Worm (Caenorhabditis elegans) whole organism, dauer: ENCODE measurements around the gene T03F6.6.

Experiments
- unc-62 ChIP-seq: sonication (generic microtip); optimal IDR thresholded peaks from 2 replicates; lab custom pipeline; 2017; ENCODE audit warnings: missing biosample characterization, missing genetic modification reagents, missing genetic modification characterization

Gene T03F6.6

ce11 chrIII:13343562-13344139, 36.4 kb downstream of the T03F6.6 start:
- no peak for TF ChIP-seq unc-62 (GFP tag; lab: Kevin White, UChicago)

- TF ChIP-seq unc-62 (GFP tag; lab: Kevin White, UChicago), result no peak
Observed at ce11 chrIII:13343117-13343516, 37.0 kb downstream of the T03F6.6 start, which contains the start of gene ife-1. Gene ife-1 (plus strand): TSS chrIII:13343417.

ce11 chrIII:13342079-13342734, 37.9 kb downstream of the T03F6.6 start, which contains the start of gene dro-1:
Gene dro-1 (plus strand): TSS chrIII:13342684.
- no peak for TF ChIP-seq unc-62 (GFP tag; lab: Kevin White, UChicago)

ce11 chrIII:13341275-13341626, 38.8 kb downstream of the T03F6.6 start, which contains the start of gene nud-1:
Gene nud-1 (plus strand): TSS chrIII:13341527.
- TF ChIP-seq unc-62 (GFP tag; lab: Kevin White, UChicago), result no peak

DNA sequence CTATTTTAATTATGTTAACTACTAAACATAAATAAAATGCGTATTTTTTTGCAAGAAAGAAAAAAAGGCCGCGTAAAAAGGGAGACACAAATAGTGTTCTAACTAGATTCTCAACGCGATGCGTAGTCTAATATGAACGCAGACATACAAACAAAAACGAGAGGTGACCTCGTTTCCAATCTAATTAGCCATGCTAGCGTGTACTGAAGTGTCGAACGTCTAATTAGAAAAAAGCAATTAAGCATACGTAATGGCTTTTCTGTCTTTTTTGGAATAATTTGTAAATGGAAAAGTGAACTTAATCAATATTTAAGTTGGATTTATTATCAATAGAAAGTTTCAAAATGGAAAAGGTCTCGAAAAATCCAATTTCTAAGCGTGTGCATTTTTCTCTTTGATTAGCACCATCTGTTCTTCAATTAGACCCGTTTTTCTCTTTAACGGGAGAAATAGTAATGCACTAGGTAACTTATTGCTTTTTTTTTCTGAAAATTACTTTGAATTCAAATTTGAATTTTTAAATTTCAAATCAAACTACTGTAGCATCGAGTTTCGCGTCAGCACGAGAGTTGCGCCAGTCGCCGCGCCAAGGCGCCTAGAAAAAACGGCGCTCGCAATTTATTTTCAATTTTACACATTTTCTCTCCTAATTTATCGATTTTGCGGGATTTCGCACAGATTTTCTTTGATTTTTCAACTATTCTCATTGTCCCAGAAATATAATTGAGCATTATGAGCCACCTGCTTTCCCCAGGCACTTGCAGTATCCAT, 39.4 kb downstream of the T03F6.6 start:
- no peak for TF ChIP-seq unc-62 (GFP tag; lab: Kevin White, UChicago)

- TF ChIP-seq unc-62 (GFP tag; lab: Kevin White, UChicago), result no peak
Observed at ce11 chrIII:13339672-13340071, 40.4 kb downstream of the T03F6.6 start, which contains the start of gene F53A2.3. Gene F53A2.3 (minus strand): TSS chrIII:13339772.

DNA sequence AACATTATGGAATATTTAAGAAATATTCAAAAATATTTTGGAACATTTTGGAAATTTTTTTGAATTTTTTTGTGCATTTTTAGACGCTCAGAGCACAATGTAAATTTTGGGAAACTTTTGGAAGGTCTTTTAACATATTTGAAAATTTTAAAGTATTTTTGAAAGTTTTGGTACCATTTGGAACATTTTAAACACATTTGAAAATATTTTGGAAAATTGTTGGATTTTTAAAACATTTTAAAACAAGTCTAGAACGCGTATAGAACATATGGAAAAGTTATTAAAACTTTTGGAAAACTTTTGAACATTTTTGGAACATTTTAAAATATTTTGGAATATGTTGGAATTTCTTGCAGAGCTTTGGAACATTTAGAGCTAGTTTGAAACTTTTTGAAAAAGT, 46.3 kb downstream of the T03F6.6 start, which contains the start of gene sdz-20:
Gene sdz-20 (plus strand): TSS at position 301 of the 400 bp plus-strand sequence.
- TF ChIP-seq unc-62 (GFP tag; lab: Kevin White, UChicago), result no peak

DNA sequence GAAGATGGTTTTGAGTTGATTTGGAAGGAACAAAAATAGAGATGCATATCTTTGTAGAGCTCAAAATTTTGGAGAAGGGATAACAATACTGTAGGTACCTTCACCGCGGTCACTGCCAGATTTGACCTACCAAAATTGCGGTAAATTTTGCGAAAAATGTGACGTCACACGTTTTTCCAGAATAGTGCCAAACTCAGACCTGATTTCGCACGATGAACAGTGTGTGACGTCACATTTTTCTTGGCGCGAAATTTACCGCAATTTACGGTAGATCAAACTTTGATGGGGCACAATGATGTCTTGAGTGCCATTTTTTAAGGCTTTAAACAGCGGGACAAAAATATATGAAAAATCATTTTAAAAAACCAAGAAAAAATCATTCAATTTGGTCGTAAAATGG, 51.2 kb downstream of the T03F6.6 start:
- no peak for TF ChIP-seq unc-62 (GFP tag; lab: Kevin White, UChicago)
